Worm (Caenorhabditis elegans) whole organism, midembryonic: ENCODE data around the gene str-47.

ENCODE experiments used
- T22C8.4 ChIP-seq: fragments of 200-800 bp; sonication (Bioruptor generic); IDR thresholded peaks from 2 replicates; pipeline ENCODE4 v1.3.6; 2022; ENCODE audit warnings: missing genetic modification characterization, missing compliant biosample characterization
- cog-1 ChIP-seq: sonication (generic microtip); optimal IDR thresholded peaks from 2 replicates; lab custom pipeline; 2016; ENCODE audit warnings: missing genetic modification characterization, missing compliant biosample characterization
- flt-1 ChIP-seq: fragments of 200-800 bp; sonication (Bioruptor generic); IDR thresholded peaks from 2 replicates; pipeline ENCODE4 v1.3.6; 2022; ENCODE audit warnings: missing genetic modification characterization, missing compliant biosample characterization

DNA sequence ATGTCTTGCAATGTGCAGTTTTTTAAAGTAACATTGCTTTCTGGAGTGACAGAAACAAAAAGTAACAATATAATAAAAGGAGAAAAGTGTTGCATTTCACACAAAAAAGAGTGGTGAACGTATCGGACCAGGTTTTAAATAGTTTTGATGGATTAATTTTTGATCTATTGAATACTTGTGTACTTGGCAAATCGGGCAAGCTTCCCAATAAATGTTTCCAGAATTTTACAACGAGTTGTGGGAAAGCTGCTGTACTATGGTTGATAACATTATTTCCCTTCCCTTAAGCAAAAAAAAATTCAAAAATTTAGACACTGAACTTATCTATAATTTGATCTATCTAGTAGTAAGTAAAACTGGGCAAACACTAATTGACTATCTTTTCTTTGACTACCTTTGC is 47.8 kb downstream of the str-47 start, which contains the start of gene C12D5.10:
- TF ChIP-seq T22C8.4 (GFP tag; lab: Robert Waterston, UW) = no peak
- no peak for TF ChIP-seq cog-1
- TF ChIP-seq flt-1 (GFP tag; lab: Robert Waterston, UW) = no peak
